Fruit fly (Drosophila melanogaster) whole organism: Measurements from ENCODE around the gene CG14731.

Source experiments
- CG8478 ChIP-seq: fragments of >200 bp; optimal IDR thresholded peaks from 2 replicates; lab custom pipeline; 2018; ENCODE audit warnings: inconsistent platforms
- pan ChIP-seq: fragments of >200 bp; optimal IDR thresholded peaks from 2 replicates; lab custom pipeline; 2017
- psq ChIP-seq: fragments of >200 bp; optimal IDR thresholded peaks from 2 replicates; lab custom pipeline; 2017

DNA sequence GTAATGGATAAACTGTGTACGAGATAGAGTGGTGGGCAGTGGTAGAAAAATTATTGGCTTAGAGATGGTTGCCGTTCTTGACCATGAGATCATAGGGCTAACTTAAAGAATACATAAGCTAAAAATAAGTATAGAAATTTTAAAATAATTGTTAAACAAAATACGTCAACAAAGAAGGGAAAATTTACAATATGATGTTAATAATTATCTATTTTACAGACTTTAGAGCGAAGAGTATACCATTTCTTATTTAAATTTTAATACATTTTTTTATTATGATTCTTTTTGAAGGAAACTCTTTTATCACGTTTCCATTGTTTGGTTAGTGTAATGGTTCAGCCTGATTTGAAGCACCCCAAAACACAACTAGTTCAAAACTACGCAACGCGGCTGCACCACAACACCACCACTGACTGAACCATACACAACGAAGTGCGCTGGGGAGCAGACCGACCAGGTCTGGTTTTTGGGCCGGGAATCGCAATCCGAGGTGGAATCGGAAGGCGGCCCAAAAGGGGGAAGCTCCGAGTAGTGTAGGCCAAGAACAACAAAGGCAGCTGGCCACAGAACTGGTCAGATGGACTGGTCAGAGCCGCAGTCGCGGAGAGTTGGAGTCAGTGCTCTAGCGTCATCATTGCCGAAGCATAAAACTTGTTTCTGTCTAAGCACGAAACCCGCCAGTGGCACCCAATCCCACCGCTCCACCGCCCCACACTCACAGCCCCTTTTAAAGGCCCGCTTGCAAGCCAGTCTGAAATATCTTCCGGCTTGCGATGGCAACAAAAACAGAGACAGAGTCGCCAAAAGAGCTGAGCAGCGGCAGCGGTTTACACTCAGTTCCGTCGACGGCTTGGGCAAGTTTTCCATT, 14.6 kb downstream of the CG14731 start:
- TF ChIP-seq pan (no peak), CG8478 (lab: Kevin White, UChicago) (no peak), psq (no peak)
